Worm (Caenorhabditis elegans): Measurements from ENCODE around the gene rgs-3.

- TF ChIP-seq nhr-237 (tag; optimal IDR thresholded peaks at IDR 0.05), result no peak
- no peak for TF ChIP-seq snpc-4 (tag; optimal IDR thresholded peaks at IDR 0.05)
- TF ChIP-seq sptf-1 (tag; optimal IDR thresholded peaks at IDR 0.05), result no peak
Measured at ce11 chrII:6115283-6115682, 15.7 kb downstream of the rgs-3 start.
